Fruit fly (Drosophila melanogaster) whole organism, embryonic: Measurements from ENCODE around the gene CG13360.

Source experiments
- Adf1 ChIP-seq: fragments of 200-800 bp; sonication (Bioruptor generic); IDR thresholded peaks from 2 replicates; pipeline ENCODE4 v1.3.6; 2022; ENCODE audit warnings: missing biosample characterization, missing genetic modification characterization
- Atf6 ChIP-seq: fragments of 200-800 bp; sonication (Bioruptor generic); IDR thresholded peaks from 2 replicates; pipeline ENCODE4 v1.3.6; 2022; ENCODE audit warnings: missing biosample characterization, missing genetic modification characterization
- BEAF-32 ChIP-seq: fragments of 200-800 bp; sonication (Bioruptor generic); optimal IDR thresholded peaks from 3 replicates; lab custom pipeline; 2017; ENCODE audit warnings: missing biosample characterization, missing genetic modification characterization, mild to moderate bottlenecking, moderate library complexity, missing genetic modification reagents
- Bdp1 ChIP-seq: fragments of 200-800 bp; sonication (Bioruptor generic); optimal IDR thresholded peaks from 3 replicates; lab custom pipeline; 2016; ENCODE audit warnings: missing biosample characterization, missing genetic modification characterization
- Blimp-1 ChIP-seq: fragments of 200-800 bp; sonication (Bioruptor generic); optimal IDR thresholded peaks from 3 replicates; lab custom pipeline; 2018; ENCODE audit warnings: missing biosample characterization, missing genetic modification characterization, mild to moderate bottlenecking, moderate library complexity, missing genetic modification reagents
- CG11247 ChIP-seq: fragments of 200-800 bp; sonication (Bioruptor generic); IDR thresholded peaks from 2 replicates; pipeline ENCODE4 v1.3.6; 2022; ENCODE audit warnings: missing biosample characterization, missing genetic modification characterization
- CG11456 ChIP-seq: fragments of 200-800 bp; sonication (Bioruptor generic); IDR thresholded peaks from 3 replicates; pipeline ENCODE4 v1.3.6; 2022; ENCODE audit warnings: missing biosample characterization, missing genetic modification characterization
- CG13894 ChIP-seq: fragments of 200-800 bp; sonication (Bioruptor generic); optimal IDR thresholded peaks from 3 replicates; lab custom pipeline; 2018; ENCODE audit warnings: missing biosample characterization, mild to moderate bottlenecking, missing genetic modification characterization, moderate library complexity
- CG14014 ChIP-seq: fragments of 200-800 bp; sonication (Bioruptor generic); IDR thresholded peaks from 2 replicates; pipeline ENCODE4 v1.3.6; 2022; ENCODE audit warnings: missing biosample characterization, missing genetic modification characterization
- CG14050 ChIP-seq: fragments of 200-800 bp; sonication (Bioruptor generic); IDR thresholded peaks from 3 replicates; pipeline ENCODE4 v1.3.6; 2022; ENCODE audit warnings: missing biosample characterization, missing genetic modification characterization
- CG14441 ChIP-seq: fragments of 200-800 bp; sonication (Bioruptor generic); IDR thresholded peaks from 2 replicates; pipeline ENCODE4 v1.3.6; 2022; ENCODE audit warnings: missing biosample characterization, missing genetic modification characterization
- CG17612 ChIP-seq: fragments of 200-800 bp; sonication (Bioruptor generic); IDR thresholded peaks from 2 replicates; pipeline ENCODE4 v1.3.6; 2022; ENCODE audit warnings: missing biosample characterization, missing genetic modification characterization
- CG18599 ChIP-seq: fragments of 200-800 bp; sonication (Bioruptor generic); optimal IDR thresholded peaks from 3 replicates; lab custom pipeline; 2017; ENCODE audit warnings: missing biosample characterization, missing genetic modification characterization, mild to moderate bottlenecking, moderate library complexity, missing genetic modification reagents
- CG30403 ChIP-seq: fragments of 200-800 bp; sonication (Bioruptor generic); optimal IDR thresholded peaks from 3 replicates; lab custom pipeline; 2016; ENCODE audit warnings: missing biosample characterization, missing genetic modification characterization
- CG32772 ChIP-seq: fragments of 200-800 bp; sonication (Bioruptor generic); IDR thresholded peaks from 2 replicates; pipeline ENCODE4 v1.3.6; 2022; ENCODE audit warnings: missing biosample characterization, missing genetic modification characterization
- CG4282 ChIP-seq: fragments of 200-800 bp; sonication (Bioruptor generic); optimal IDR thresholded peaks from 2 replicates; lab custom pipeline; 2016; ENCODE audit warnings: missing biosample characterization, missing genetic modification characterization
- CG6175 ChIP-seq: fragments of 200-800 bp; sonication (Bioruptor generic); IDR thresholded peaks from 3 replicates; pipeline ENCODE4 v1.3.6; 2022; ENCODE audit warnings: missing biosample characterization, missing genetic modification characterization
- CG7928 ChIP-seq: fragments of 200-800 bp; sonication (Bioruptor generic); optimal IDR thresholded peaks from 2 replicates; lab custom pipeline; 2017; ENCODE audit warnings: missing biosample characterization, mild to moderate bottlenecking, missing genetic modification characterization
- CG7987 ChIP-seq: fragments of 200-800 bp; sonication (Bioruptor generic); optimal IDR thresholded peaks from 2 replicates; lab custom pipeline; 2018; ENCODE audit warnings: missing biosample characterization, mild to moderate bottlenecking, missing genetic modification characterization, moderate library complexity
- CG9215 ChIP-seq: fragments of 200-800 bp; sonication (Bioruptor generic); IDR thresholded peaks from 2 replicates; pipeline ENCODE4 v1.3.6; 2022; ENCODE audit warnings: missing biosample characterization, missing genetic modification characterization
- Dip2 ChIP-seq: fragments of 200-800 bp; sonication (Bioruptor generic); IDR thresholded peaks from 2 replicates; pipeline ENCODE4 v1.3.6; 2022; ENCODE audit warnings: missing biosample characterization, missing genetic modification characterization
- Dref ChIP-seq: fragments of 200-800 bp; sonication (Bioruptor generic); IDR thresholded peaks from 2 replicates; pipeline ENCODE4 v1.3.6; 2022; ENCODE audit warnings: missing biosample characterization, missing genetic modification characterization
- E2f2 ChIP-seq: fragments of 200-800 bp; sonication (Bioruptor generic); IDR thresholded peaks from 2 replicates; pipeline ENCODE4 v1.3.6; 2022; ENCODE audit warnings: missing biosample characterization, missing genetic modification characterization
- Elba2 ChIP-seq: fragments of 200-800 bp; sonication (Bioruptor generic); optimal IDR thresholded peaks from 3 replicates; lab custom pipeline; 2016; ENCODE audit warnings: missing biosample characterization, missing genetic modification characterization
- Fer3 ChIP-seq: fragments of 200-800 bp; sonication (Bioruptor generic); optimal IDR thresholded peaks from 2 replicates; lab custom pipeline; 2018; ENCODE audit warnings: missing biosample characterization, mild to moderate bottlenecking, missing genetic modification characterization, moderate library complexity
- Hey ChIP-seq: fragments of 200-800 bp; sonication (Bioruptor generic); optimal IDR thresholded peaks from 3 replicates; lab custom pipeline; 2018; ENCODE audit warnings: missing biosample characterization, mild to moderate bottlenecking, missing genetic modification characterization
- Hr39 ChIP-seq: fragments of >200 bp; optimal IDR thresholded peaks from 2 replicates; lab custom pipeline; 2017
- Mad ChIP-seq: fragments of 200-800 bp; sonication (Bioruptor generic); optimal IDR thresholded peaks from 2 replicates; lab custom pipeline; 2016; ENCODE audit warnings: missing biosample characterization, missing genetic modification characterization
- Mes4 ChIP-seq: fragments of 200-800 bp; sonication (Bioruptor generic); optimal IDR thresholded peaks from 2 replicates; lab custom pipeline; 2016; ENCODE audit warnings: missing biosample characterization, missing genetic modification characterization
- Nf-YB ChIP-seq: fragments of 200-800 bp; sonication (Bioruptor generic); optimal IDR thresholded peaks from 3 replicates; lab custom pipeline; 2019; ENCODE audit warnings: missing biosample characterization, mild to moderate bottlenecking, missing genetic modification characterization, moderate library complexity
- Sox100B ChIP-seq: fragments of 200-800 bp; sonication (Bioruptor generic); optimal IDR thresholded peaks from 3 replicates; lab custom pipeline; 2018; ENCODE audit warnings: missing biosample characterization, mild to moderate bottlenecking, missing genetic modification characterization
- ash1 ChIP-seq: fragments of 200-800 bp; sonication (Bioruptor generic); optimal IDR thresholded peaks from 2 replicates; lab custom pipeline; 2018; ENCODE audit warnings: missing biosample characterization, mild to moderate bottlenecking, missing genetic modification characterization
- btn ChIP-seq: fragments of 200-800 bp; sonication (Bioruptor generic); optimal IDR thresholded peaks from 2 replicates; lab custom pipeline; 2016; ENCODE audit warnings: missing biosample characterization, missing genetic modification characterization
- chinmo ChIP-seq: fragments of 200-800 bp; sonication (Bioruptor generic); IDR thresholded peaks from 4 replicates; pipeline ENCODE4 v1.3.6; 2022; ENCODE audit warnings: missing biosample characterization, missing genetic modification characterization; ENCODE audit not compliant: partially characterized antibody
- croc ChIP-seq: fragments of 200-800 bp; sonication (Bioruptor generic); conservative IDR thresholded peaks from 3 replicates; pipeline ENCODE4 v1.3.6; 2022; ENCODE audit warnings: missing biosample characterization, missing genetic modification characterization
- dmrt99B ChIP-seq: fragments of 200-800 bp; sonication (Bioruptor generic); optimal IDR thresholded peaks from 2 replicates; lab custom pipeline; 2018; ENCODE audit warnings: missing biosample characterization, mild to moderate bottlenecking, missing genetic modification characterization, moderate library complexity
- fd102C ChIP-seq: fragments of 200-800 bp; sonication (Bioruptor generic); optimal IDR thresholded peaks from 2 replicates; lab custom pipeline; 2018; ENCODE audit warnings: missing biosample characterization, mild to moderate bottlenecking, missing genetic modification characterization, moderate library complexity
- fru ChIP-seq: fragments of >200 bp; optimal IDR thresholded peaks from 2 replicates; lab custom pipeline; 2017
- grau ChIP-seq: fragments of 200-800 bp; optimal IDR thresholded peaks from 3 replicates; lab custom pipeline; 2019; ENCODE audit warnings: missing biosample characterization, mild to moderate bottlenecking, missing genetic modification characterization, moderate library complexity
- ham ChIP-seq: fragments of 200-800 bp; sonication (Bioruptor generic); IDR thresholded peaks from 2 replicates; pipeline ENCODE4 v1.3.6; 2022; ENCODE audit warnings: missing biosample characterization, missing genetic modification characterization
- hb ChIP-seq: fragments of 200-800 bp; sonication (Bioruptor generic); IDR thresholded peaks from 3 replicates; pipeline ENCODE4 v1.3.6; 2022; ENCODE audit warnings: missing biosample characterization, missing genetic modification characterization; ENCODE audit not compliant: partially characterized antibody
- luna ChIP-seq: fragments of 200-800 bp; sonication (Bioruptor generic); optimal IDR thresholded peaks from 2 replicates; lab custom pipeline; 2016; ENCODE audit warnings: missing biosample characterization, missing genetic modification characterization
- nom ChIP-seq: fragments of 200-800 bp; sonication (Bioruptor generic); optimal IDR thresholded peaks from 2 replicates; lab custom pipeline; 2017; ENCODE audit warnings: missing biosample characterization, missing genetic modification characterization, mild to moderate bottlenecking, moderate library complexity, missing genetic modification reagents
- phol ChIP-seq: fragments of 200-800 bp; sonication (Bioruptor generic); optimal IDR thresholded peaks from 3 replicates; lab custom pipeline; 2018; ENCODE audit warnings: missing biosample characterization, mild to moderate bottlenecking, missing genetic modification characterization, moderate library complexity
- shn ChIP-seq: fragments of 200-800 bp; sonication (Bioruptor generic); optimal IDR thresholded peaks from 3 replicates; lab custom pipeline; 2016; ENCODE audit warnings: missing biosample characterization, missing genetic modification characterization
- sr ChIP-seq: fragments of 200-800 bp; sonication (Bioruptor generic); IDR thresholded peaks from 3 replicates; pipeline ENCODE4 v1.3.6; 2022; ENCODE audit warnings: missing biosample characterization, missing genetic modification characterization
- trem ChIP-seq: fragments of 200-800 bp; optimal IDR thresholded peaks from 3 replicates; lab custom pipeline; 2019; ENCODE audit warnings: missing biosample characterization, mild to moderate bottlenecking, missing genetic modification characterization, moderate library complexity
- z ChIP-seq: fragments of 200-800 bp; sonication (Bioruptor generic); IDR thresholded peaks from 3 replicates; pipeline ENCODE4 v1.3.6; 2022; ENCODE audit warnings: missing biosample characterization, missing genetic modification characterization
- zen2 ChIP-seq: fragments of 200-800 bp; sonication (Bioruptor generic); IDR thresholded peaks from 3 replicates; pipeline ENCODE4 v1.3.6; 2022; ENCODE audit warnings: missing biosample characterization, missing genetic modification characterization; ENCODE audit not compliant: partially characterized antibody

Gene CG13360

DNA sequence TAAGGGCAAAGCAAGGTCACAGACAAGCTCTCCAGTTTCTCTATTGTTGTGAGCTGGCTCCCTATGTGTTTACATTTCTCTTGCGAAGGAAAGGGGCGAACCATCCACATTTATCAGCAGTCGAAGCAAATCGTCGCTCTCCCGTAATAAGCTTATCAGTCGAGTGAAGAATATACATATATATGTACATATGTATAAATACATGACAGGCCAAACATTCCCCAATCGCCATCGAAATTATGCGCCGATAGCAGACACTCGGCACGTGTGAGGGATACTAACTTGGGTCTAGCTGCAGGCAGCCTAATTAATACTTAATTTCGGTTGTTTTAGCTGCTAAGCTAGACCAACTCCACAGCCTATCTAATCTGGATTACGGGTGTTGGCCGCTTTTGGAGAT is 33.0 kb downstream of the CG13360 start (continued):
- no peak for TF ChIP-seq hb (GFP tag; lab: Robert Waterston, UW)
- TF ChIP-seq Hr39 (lab: Kevin White, UChicago): no peak
- TF ChIP-seq btn (GFP tag; lab: Kevin White, UChicago): no peak
- no peak for TF ChIP-seq grau (tag; lab: Kevin White, UChicago)
- no peak for TF ChIP-seq nom
- TF ChIP-seq CG18599 (GFP tag; lab: Kevin White, UChicago): peak; percentile 14
- no peak for TF ChIP-seq Nf-YB
- no peak for TF ChIP-seq dmrt99B (tag; lab: Kevin White, UChicago)
- no peak for TF ChIP-seq Atf6 (GFP tag; lab: Robert Waterston, UW)
- peak; percentile 17 for TF ChIP-seq Hey (tag; lab: Kevin White, UChicago)
- no peak for TF ChIP-seq CG14014 (GFP tag; lab: Robert Waterston, UW)
- TF ChIP-seq Mes4 (GFP tag; lab: Kevin White, UChicago): no peak
- TF ChIP-seq CG4282 (GFP tag; lab: Kevin White, UChicago): no peak
- TF ChIP-seq fru (lab: Kevin White, UChicago): no peak

DNA sequence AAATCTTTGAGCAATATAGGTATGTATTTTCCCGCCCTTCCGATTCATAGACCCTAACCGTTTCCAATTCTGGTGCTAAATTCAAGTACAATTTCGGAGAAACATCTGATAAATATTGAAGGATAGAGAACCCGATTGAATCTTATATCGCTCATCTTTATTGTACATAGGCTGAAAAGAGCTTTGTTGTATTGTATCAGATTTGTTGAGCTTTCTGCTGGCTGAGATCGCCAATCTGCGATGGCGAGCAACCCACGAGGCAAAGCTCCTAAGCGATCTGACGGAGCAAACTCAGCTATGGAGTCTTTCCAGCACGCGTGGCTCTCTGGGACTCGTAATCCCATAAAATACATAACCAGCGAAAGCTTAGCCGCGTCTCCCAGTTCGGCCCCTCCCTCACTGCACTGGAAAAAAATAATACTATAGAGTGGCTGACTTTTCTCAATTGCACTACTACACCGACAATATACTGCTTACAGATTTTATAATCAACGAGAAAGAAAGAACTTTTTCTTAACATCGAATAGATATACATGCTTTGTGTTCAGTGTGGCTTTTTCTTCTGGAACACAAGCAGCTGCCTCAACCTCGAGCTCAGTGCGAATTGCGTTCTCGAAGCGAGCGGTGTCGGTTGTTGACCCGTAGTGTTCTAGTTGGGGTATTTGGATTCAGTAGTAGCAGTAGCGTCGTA is 34.1 kb downstream of the CG13360 start:
- TF ChIP-seq ash1 (GFP tag; lab: Kevin White, UChicago) (peak; percentile 68), BEAF-32 (GFP tag; lab: Kevin White, UChicago) (no peak), croc (peak; percentile 33; the same call in 2 of the 3 replicates), phol (tag; lab: Kevin White, UChicago) (peak; percentile 61), CG30403 (GFP tag; lab: Kevin White, UChicago) (peak; percentile 84), CG32772 (GFP tag; lab: Robert Waterston, UW) (peak; percentile 76), CG14441 (GFP tag; lab: Robert Waterston, UW) (peak; percentile 81), CG17612 (GFP tag; lab: Robert Waterston, UW) (peak; percentile 72), ham (peak; percentile 58; the same call in 1 of the 2 replicates), zen2 (GFP tag; lab: Robert Waterston, UW) (no peak), luna (GFP tag; lab: Kevin White, UChicago) (peak; percentile 79), sr (GFP tag; lab: Robert Waterston, UW) (peak; percentile 63; the same call in 1 of the 3 replicates), z (peak; percentile 44; the same call in 1 of the 3 replicates), Dip2 (no peak), shn (GFP tag; lab: Kevin White, UChicago) (peak; percentile 75), CG7987 (peak; percentile 54), fd102C (GFP tag; lab: Kevin White, UChicago) (no peak), CG6175 (GFP tag; lab: Robert Waterston, UW) (peak; percentile 89), Elba2 (GFP tag; lab: Kevin White, UChicago) (no peak), CG7928 (GFP tag; lab: Kevin White, UChicago) (peak; percentile 60), Sox100B (GFP tag; lab: Kevin White, UChicago) (peak; percentile 52), Dref (GFP tag; lab: Robert Waterston, UW) (0 out of 2 replicates have a peak, but pooled peaks have one; percentile 33), CG11456 (peak; percentile 95), CG13894 (tag; lab: Kevin White, UChicago) (peak; percentile 75), Adf1 (peak; percentile 78; the same call in 1 of the 2 replicates), Bdp1 (GFP tag; lab: Kevin White, UChicago) (peak; percentile 72), Blimp-1 (GFP tag; lab: Kevin White, UChicago) (peak; percentile 72), CG14050 (GFP tag; lab: Robert Waterston, UW) (peak; percentile 79), E2f2 (GFP tag; lab: Robert Waterston, UW) (peak; percentile 55), trem (peak; percentile 26), chinmo (GFP tag; lab: Robert Waterston, UW) (0 out of 4 replicates have a peak, but pooled peaks have one; percentile 32), CG11247 (peak; percentile 88), CG9215 (GFP tag; lab: Robert Waterston, UW) (peak; percentile 86), Fer3 (tag; lab: Kevin White, UChicago) (peak; percentile 90), Mad (peak; percentile 81)
